Fruit fly (Drosophila melanogaster) S2 (cell line): ENCODE results near the gene grn.

ENCODE experiments used
- CG8478 ChIP-seq: fragments of >200 bp; optimal IDR thresholded peaks from 2 replicates; lab custom pipeline; 2018
- CTCF ChIP-seq, 2 experiments: fragments of >200 bp; optimal IDR thresholded peaks; 2 replicates each; lab custom pipeline; 2018

dm6 chr3R:8183502-8183901 lies 2.3 kb upstream of the grn start:
- TF ChIP-seq CG8478, result no peak
- TF ChIP-seq CTCF (optimal IDR thresholded peaks at IDR 0.05; lab: Kevin White, UChicago), result no peak
